Worm (Caenorhabditis elegans) whole organism, late embryonic: ENCODE results near the gene ZK262.20.

Experiments used
- F13H6.1 ChIP-seq: sonication (generic microtip); optimal IDR thresholded peaks from 2 replicates; lab custom pipeline; 2016; ENCODE audit warnings: missing genetic modification characterization, missing compliant biosample characterization
- K02D7.2 ChIP-seq: sonication (generic microtip); optimal IDR thresholded peaks from 2 replicates; lab custom pipeline; 2017; ENCODE audit warnings: mild to moderate bottlenecking, missing genetic modification characterization, missing compliant biosample characterization
- Y22D7AL.16 ChIP-seq: sonication (generic microtip); optimal IDR thresholded peaks from 2 replicates; lab custom pipeline; 2016; ENCODE audit warnings: missing genetic modification characterization, missing compliant biosample characterization
- ama-1 ChIP-seq: fragments of 150-350 bp; optimal IDR thresholded peaks from 2 replicates; lab custom pipeline; 2014
- ceh-22 ChIP-seq: sonication (generic microtip); optimal IDR thresholded peaks from 2 replicates; lab custom pipeline; 2017; ENCODE audit warnings: missing biosample characterization, missing genetic modification characterization
- dmd-4 ChIP-seq: sonication (generic microtip); optimal IDR thresholded peaks from 2 replicates; lab custom pipeline; 2016; ENCODE audit warnings: borderline replicate concordance, missing genetic modification characterization, missing compliant biosample characterization
- ets-4 ChIP-seq: sonication (generic microtip); optimal IDR thresholded peaks from 2 replicates; lab custom pipeline; 2016; ENCODE audit warnings: missing genetic modification characterization, missing compliant biosample characterization
- nfya-1 ChIP-seq: sonication (generic microtip); optimal IDR thresholded peaks from 2 replicates; lab custom pipeline; 2017; ENCODE audit warnings: missing genetic modification characterization, mild to moderate bottlenecking, missing compliant biosample characterization, antibody characterized with exemption, moderate library complexity
- nhr-11 ChIP-seq: fragments of 150-350 bp; optimal IDR thresholded peaks from 2 replicates; lab custom pipeline; 2014; ENCODE audit warnings: missing biosample characterization, missing genetic modification characterization
- pha-2 ChIP-seq: sonication (generic microtip); optimal IDR thresholded peaks from 2 replicates; lab custom pipeline; 2017; ENCODE audit warnings: mild to moderate bottlenecking, missing genetic modification characterization, missing compliant biosample characterization
- pros-1 ChIP-seq: fragments of 150-350 bp; optimal IDR thresholded peaks from 2 replicates; lab custom pipeline; 2014; ENCODE audit warnings: missing biosample characterization, missing genetic modification reagents, missing genetic modification characterization
- rnt-1 ChIP-seq: sonication (generic microtip); optimal IDR thresholded peaks from 2 replicates; lab custom pipeline; 2016; ENCODE audit warnings: missing genetic modification characterization, missing compliant biosample characterization
- sdc-2 ChIP-seq: sonication (generic microtip); optimal IDR thresholded peaks from 2 replicates; lab custom pipeline; 2016; ENCODE audit warnings: missing genotype, missing genetic modification characterization, missing compliant biosample characterization
- tbx-2 ChIP-seq: sonication (generic microtip); optimal IDR thresholded peaks from 2 replicates; lab custom pipeline; 2016; ENCODE audit warnings: missing genetic modification characterization, missing compliant biosample characterization

DNA sequence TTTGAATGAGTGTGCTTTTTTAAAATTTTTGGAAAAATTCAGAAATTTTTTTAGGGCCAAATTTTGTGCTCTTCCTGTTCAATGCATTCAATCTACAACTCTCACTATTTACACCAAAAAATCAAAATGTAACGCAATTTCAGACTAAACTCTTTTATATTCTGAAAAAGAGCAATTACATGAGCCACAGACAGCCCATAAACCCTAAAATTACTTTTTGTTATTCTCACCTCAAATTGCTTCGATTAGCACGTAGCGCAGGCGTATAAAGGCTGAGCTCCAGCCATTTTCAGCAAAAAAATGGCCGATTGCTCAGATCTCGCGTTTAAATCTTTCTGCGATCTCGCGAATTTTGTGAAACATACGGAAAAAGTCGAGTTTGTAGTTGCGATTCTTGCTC, 3.4 kb downstream of the ZK262.20 start, which contains the start of gene srw-82:
- TF ChIP-seq ets-4 (tag; lab: Kevin White, UChicago), result no peak
- no peak for TF ChIP-seq K02D7.2 (tag; lab: Kevin White, UChicago)
- TF ChIP-seq rnt-1, result no peak
- no peak for TF ChIP-seq ama-1 (lab: Kevin White, UChicago)
- TF ChIP-seq Y22D7AL.16 (tag; lab: Kevin White, UChicago), result no peak
- TF ChIP-seq dmd-4, result no peak
- TF ChIP-seq F13H6.1, result no peak
- no peak for TF ChIP-seq nfya-1 (tag; lab: Kevin White, UChicago)
- no peak for TF ChIP-seq ceh-22 (tag; lab: Kevin White, UChicago)
- no peak for TF ChIP-seq nhr-11 (tag; lab: Kevin White, UChicago)
- TF ChIP-seq sdc-2 (tag; lab: Kevin White, UChicago), result no peak
- TF ChIP-seq pha-2 (tag; lab: Kevin White, UChicago), result no peak
- TF ChIP-seq tbx-2 (tag; lab: Kevin White, UChicago), result no peak
- TF ChIP-seq pros-1, result no peak
